Worm (Caenorhabditis elegans) whole organism, mixed stage, embryonic: ENCODE results near the gene wht-7.

ENCODE experiments used
- blmp-1 ChIP-seq: fragments of 150-350 bp; optimal IDR thresholded peaks from 2 replicates; lab custom pipeline; 2014; ENCODE audit warnings: missing biosample characterization, missing genetic modification characterization
- ceh-39 ChIP-seq: fragments of 150-350 bp; optimal IDR thresholded peaks from 2 replicates; lab custom pipeline; 2014; ENCODE audit warnings: missing biosample characterization, missing genetic modification characterization
- elt-1 ChIP-seq: sonication (generic microtip); optimal IDR thresholded peaks from 2 replicates; lab custom pipeline; 2017; ENCODE audit warnings: missing genetic modification characterization, mild to moderate bottlenecking, missing compliant biosample characterization, antibody characterized with exemption, moderate library complexity, borderline replicate concordance; ENCODE audit not compliant: insufficient read depth
- hlh-1 ChIP-seq: fragments of 150-350 bp; optimal IDR thresholded peaks from 2 replicates; lab custom pipeline; 2014; ENCODE audit warnings: missing biosample characterization, missing genetic modification reagents, missing genetic modification characterization
- nhr-28 ChIP-seq: fragments of 150-350 bp; optimal IDR thresholded peaks from 2 replicates; lab custom pipeline; 2014; ENCODE audit warnings: missing biosample characterization, missing genetic modification characterization
- nhr-76 ChIP-seq: sonication (generic microtip); optimal IDR thresholded peaks from 2 replicates; lab custom pipeline; 2017; ENCODE audit warnings: missing biosample characterization, missing genetic modification characterization
- pha-4 ChIP-seq: fragments of 150-350 bp; optimal IDR thresholded peaks from 2 replicates; lab custom pipeline; 2018; ENCODE audit warnings: missing biosample characterization, missing genetic modification reagents, missing genetic modification characterization
- snpc-4 ChIP-seq: fragments of 150-350 bp; optimal IDR thresholded peaks from 2 replicates; lab custom pipeline; 2014; ENCODE audit warnings: missing biosample characterization, missing genetic modification characterization
- unc-39 ChIP-seq: fragments of 150-350 bp; optimal IDR thresholded peaks from 2 replicates; lab custom pipeline; 2014; ENCODE audit warnings: missing biosample characterization, missing genetic modification characterization
- unc-62 ChIP-seq: fragments of 150-350 bp; optimal IDR thresholded peaks from 2 replicates; lab custom pipeline; 2014; ENCODE audit warnings: missing biosample characterization, missing genetic modification reagents, missing genetic modification characterization
- ztf-11 ChIP-seq: fragments of 150-350 bp; optimal IDR thresholded peaks from 2 replicates; lab custom pipeline; 2014; ENCODE audit warnings: missing biosample characterization, missing genetic modification characterization

- no peak for TF ChIP-seq pha-4 (tag; lab: Kevin White, UChicago)
- no peak for TF ChIP-seq snpc-4
- TF ChIP-seq blmp-1 = no peak
- no peak for TF ChIP-seq ceh-39 (tag; lab: Kevin White, UChicago)
- TF ChIP-seq nhr-76 (tag; lab: Kevin White, UChicago) = no peak
- TF ChIP-seq ztf-11 = no peak
- TF ChIP-seq elt-1 (tag; lab: Kevin White, UChicago) = no peak
- TF ChIP-seq unc-62 (GFP tag; lab: Kevin White, UChicago) = no peak
- TF ChIP-seq unc-39 (tag; lab: Kevin White, UChicago) = no peak
- no peak for TF ChIP-seq nhr-28
- TF ChIP-seq hlh-1 = no peak
These were observed 26.8 kb upstream of the wht-7 start for ce11 chrIII:6176172-6176571.
